Worm (Caenorhabditis elegans) whole organism, early embryonic: ENCODE measurements around the gene B0563.1.

Source experiments
- B0310.2 ChIP-seq: sonication (generic microtip); optimal IDR thresholded peaks from 2 replicates; lab custom pipeline; 2016; ENCODE audit warnings: mild to moderate bottlenecking, missing genetic modification characterization, missing compliant biosample characterization
- F13C5.2 ChIP-seq: sonication (generic microtip); optimal IDR thresholded peaks from 2 replicates; lab custom pipeline; 2017; ENCODE audit warnings: mild to moderate bottlenecking, missing genetic modification characterization, inconsistent platforms, missing compliant biosample characterization
- aly-1 ChIP-seq: sonication (generic microtip); optimal IDR thresholded peaks from 2 replicates; lab custom pipeline; 2016; ENCODE audit warnings: missing genetic modification characterization, missing compliant biosample characterization
- ama-1 ChIP-seq: fragments of 150-350 bp; optimal IDR thresholded peaks from 2 replicates; lab custom pipeline; 2014
- ceh-13 ChIP-seq: fragments of 200-800 bp; sonication (Bioruptor generic); optimal IDR thresholded peaks from 2 replicates; lab custom pipeline; 2018; ENCODE audit warnings: mild to moderate bottlenecking, missing genetic modification characterization, missing compliant biosample characterization
- ceh-36 ChIP-seq: sonication (generic microtip); optimal IDR thresholded peaks from 2 replicates; lab custom pipeline; 2016; ENCODE audit warnings: missing genetic modification characterization, inconsistent platforms, missing compliant biosample characterization
- ets-7 ChIP-seq: sonication (generic microtip); optimal IDR thresholded peaks from 2 replicates; lab custom pipeline; 2016; ENCODE audit warnings: missing genotype, missing genetic modification characterization, missing compliant biosample characterization
- flt-1 ChIP-seq: fragments of 200-800 bp; sonication (Bioruptor generic); IDR thresholded peaks from 2 replicates; pipeline ENCODE4 v1.3.6; 2022; ENCODE audit warnings: missing genetic modification characterization, missing compliant biosample characterization
- hmbx-1 ChIP-seq: sonication (generic microtip); optimal IDR thresholded peaks from 2 replicates; lab custom pipeline; 2016; ENCODE audit warnings: mild to moderate bottlenecking, missing genetic modification characterization, missing compliant biosample characterization
- hmg-4 ChIP-seq: fragments of 200-800 bp; sonication (Bioruptor generic); optimal IDR thresholded peaks from 2 replicates; lab custom pipeline; 2018; ENCODE audit warnings: mild to moderate bottlenecking, missing genetic modification characterization, missing compliant biosample characterization
- hnd-1 ChIP-seq: sonication (generic microtip); optimal IDR thresholded peaks from 2 replicates; lab custom pipeline; 2016; ENCODE audit warnings: missing genetic modification characterization, missing compliant biosample characterization
- pes-1 ChIP-seq: fragments of 200-800 bp; sonication (Bioruptor generic); IDR thresholded peaks from 2 replicates; pipeline ENCODE4 v1.3.6; 2022; ENCODE audit warnings: missing genetic modification reagents, missing genetic modification characterization, missing compliant biosample characterization
- scrt-1 ChIP-seq: fragments of 200-800 bp; sonication (Bioruptor generic); IDR thresholded peaks from 2 replicates; pipeline ENCODE4 v1.3.6; 2022; ENCODE audit warnings: missing genetic modification characterization, missing compliant biosample characterization
- sea-1 ChIP-seq: fragments of 200-800 bp; sonication (Bioruptor generic); conservative IDR thresholded peaks from 2 replicates; pipeline ENCODE4 v1.3.6; 2022; ENCODE audit warnings: missing genetic modification characterization, missing compliant biosample characterization
- tbx-11 ChIP-seq: fragments of 200-800 bp; sonication (Bioruptor generic); IDR thresholded peaks from 2 replicates; pipeline ENCODE4 v1.3.6; 2022; ENCODE audit warnings: missing genetic modification characterization, missing compliant biosample characterization
- tbx-37 ChIP-seq: fragments of 200-800 bp; sonication (Bioruptor generic); conservative IDR thresholded peaks from 2 replicates; pipeline ENCODE4 v1.3.6; 2022; ENCODE audit warnings: missing genetic modification reagents, missing genetic modification characterization, missing compliant biosample characterization
- tra-4 ChIP-seq: sonication (generic microtip); optimal IDR thresholded peaks from 2 replicates; lab custom pipeline; 2017; ENCODE audit warnings: missing genetic modification characterization, missing compliant biosample characterization

B0563.1 gene

DNA sequence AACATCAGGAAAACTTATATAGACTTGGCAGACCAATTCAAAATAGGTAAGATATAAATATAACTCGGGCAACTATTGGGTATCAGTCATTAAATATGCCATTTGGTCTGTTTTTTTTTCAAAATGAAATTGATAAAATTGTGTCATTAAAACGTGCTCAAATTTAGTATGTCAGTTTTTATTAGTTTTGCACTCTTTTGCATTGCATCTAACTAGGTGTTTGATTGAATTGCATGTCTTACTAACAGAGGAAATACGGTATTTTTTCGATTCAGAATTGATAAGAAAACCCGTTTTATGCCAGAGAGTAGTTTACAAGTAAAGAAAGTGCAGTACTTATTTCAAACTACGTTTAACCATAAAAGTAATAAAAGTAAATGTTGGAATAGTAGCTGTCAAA is 15.6 kb upstream of the B0563.1 start:
- TF ChIP-seq F13C5.2 (tag; lab: Kevin White, UChicago) (no peak), tra-4 (tag; lab: Kevin White, UChicago) (no peak), scrt-1 (GFP tag; lab: Robert Waterston, UW) (no peak), pes-1 (no peak), B0310.2 (no peak), sea-1 (GFP tag; lab: Robert Waterston, UW) (no peak), tbx-11 (GFP tag; lab: Robert Waterston, UW) (no peak), ceh-13 (GFP tag; lab: Kevin White, UChicago) (no peak), aly-1 (tag; lab: Kevin White, UChicago) (no peak), flt-1 (GFP tag; lab: Robert Waterston, UW) (no peak), hnd-1 (tag; lab: Kevin White, UChicago) (no peak)

DNA sequence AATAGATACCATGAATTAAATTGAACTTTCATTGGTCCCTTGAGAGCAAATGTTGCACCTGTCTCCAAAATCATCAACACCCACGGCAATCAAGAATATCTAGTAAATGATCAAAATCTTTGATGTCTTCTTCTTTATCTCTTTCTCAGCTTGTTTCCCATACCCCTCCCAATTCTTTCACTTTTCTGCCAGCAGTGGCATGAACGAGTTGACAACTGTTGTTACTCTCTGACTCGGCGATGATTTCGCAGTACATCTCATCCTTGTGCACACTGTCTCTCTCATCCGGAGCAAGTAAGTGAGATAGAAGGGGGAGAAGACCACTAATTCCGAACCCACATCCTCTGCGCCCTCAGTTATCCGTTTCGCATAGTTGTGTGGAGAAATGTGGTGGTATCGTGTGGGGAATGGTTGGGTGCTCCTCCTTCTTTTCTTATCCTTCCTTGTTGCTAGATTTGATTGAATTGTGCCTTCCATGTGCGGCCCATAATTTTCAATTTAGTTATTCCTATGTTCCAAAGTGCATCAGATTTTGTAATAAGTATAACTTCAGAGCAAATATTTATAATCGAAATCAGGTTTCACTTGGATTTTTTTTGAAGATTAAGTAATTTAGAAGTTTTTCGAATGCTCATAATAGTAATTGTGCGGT is 10.0 kb upstream of the B0563.1 start:
- no peak for TF ChIP-seq pes-1
- TF ChIP-seq hnd-1 (tag; lab: Kevin White, UChicago) = no peak
- no peak for TF ChIP-seq ama-1
- no peak for TF ChIP-seq ceh-13 (GFP tag; lab: Kevin White, UChicago)
- TF ChIP-seq scrt-1 (GFP tag; lab: Robert Waterston, UW) = no peak
- TF ChIP-seq tbx-11 (GFP tag; lab: Robert Waterston, UW) = no peak
- no peak for TF ChIP-seq ets-7 (tag; lab: Kevin White, UChicago)
- TF ChIP-seq flt-1 (GFP tag; lab: Robert Waterston, UW) = no peak
- no peak for TF ChIP-seq aly-1 (tag; lab: Kevin White, UChicago)
- no peak for TF ChIP-seq ceh-36 (tag; lab: Kevin White, UChicago)
- TF ChIP-seq hmg-4 (GFP tag; lab: Kevin White, UChicago) = no peak
- no peak for TF ChIP-seq sea-1 (GFP tag; lab: Robert Waterston, UW)
- TF ChIP-seq F13C5.2 (tag; lab: Kevin White, UChicago) = no peak
- no peak for TF ChIP-seq tra-4 (tag; lab: Kevin White, UChicago)
- no peak for TF ChIP-seq tbx-37 (GFP tag; lab: Robert Waterston, UW)
- TF ChIP-seq B0310.2 = no peak
- no peak for TF ChIP-seq hmbx-1

DNA sequence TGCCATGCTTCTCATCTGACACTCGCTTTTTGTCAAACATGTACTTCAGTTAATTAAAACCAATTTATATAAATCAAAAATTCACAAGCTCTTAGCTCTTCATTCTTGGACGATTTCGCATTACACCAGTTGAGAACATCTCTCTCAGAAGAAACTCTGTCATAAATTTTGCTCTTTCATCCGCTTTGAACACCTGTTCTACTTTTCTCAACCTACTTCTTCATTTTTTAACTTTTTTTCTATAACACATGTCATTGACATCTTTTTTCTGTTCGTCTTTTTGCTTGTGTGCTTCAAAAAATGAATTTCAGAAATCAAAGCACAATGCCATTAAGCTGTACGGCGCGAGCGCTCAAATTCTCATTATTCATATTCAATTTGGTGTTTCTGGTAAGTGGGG is 8.5 kb upstream of the B0563.1 start, which contains the start of gene tsp-11:
tsp-11 (plus strand) TSS at position 301 of the 400 bp plus-strand sequence.
- TF ChIP-seq tbx-37 (GFP tag; lab: Robert Waterston, UW) = no peak
- TF ChIP-seq tbx-11 (GFP tag; lab: Robert Waterston, UW) = no peak
- TF ChIP-seq pes-1 = no peak

DNA sequence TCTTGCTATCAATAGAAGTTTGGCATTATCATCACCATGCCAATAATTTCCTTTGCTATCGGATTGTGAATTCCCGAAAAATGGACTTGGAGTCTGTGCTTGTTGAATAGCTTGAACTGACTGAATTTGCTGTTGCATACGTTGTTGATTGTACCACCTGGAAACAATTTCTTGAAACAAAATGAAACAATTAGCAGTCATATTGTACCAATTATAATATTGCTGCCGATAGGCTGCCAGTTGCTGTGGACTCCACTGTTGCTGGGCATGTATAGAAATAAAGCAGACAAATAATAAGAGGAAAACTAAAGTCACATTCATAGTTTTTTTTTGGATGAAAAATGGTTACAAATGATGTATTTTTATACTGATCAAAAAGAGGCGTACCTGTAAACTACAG is 4.4 kb upstream of the B0563.1 start, which contains the start of gene B0563.10:
B0563.10 (minus strand) TSS at position 325 of the 400 bp plus-strand sequence.
- TF ChIP-seq hmbx-1 (no peak), scrt-1 (GFP tag; lab: Robert Waterston, UW) (no peak), ceh-13 (GFP tag; lab: Kevin White, UChicago) (no peak), B0310.2 (no peak), hmg-4 (GFP tag; lab: Kevin White, UChicago) (no peak), ceh-36 (tag; lab: Kevin White, UChicago) (no peak), ets-7 (tag; lab: Kevin White, UChicago) (no peak)

DNA sequence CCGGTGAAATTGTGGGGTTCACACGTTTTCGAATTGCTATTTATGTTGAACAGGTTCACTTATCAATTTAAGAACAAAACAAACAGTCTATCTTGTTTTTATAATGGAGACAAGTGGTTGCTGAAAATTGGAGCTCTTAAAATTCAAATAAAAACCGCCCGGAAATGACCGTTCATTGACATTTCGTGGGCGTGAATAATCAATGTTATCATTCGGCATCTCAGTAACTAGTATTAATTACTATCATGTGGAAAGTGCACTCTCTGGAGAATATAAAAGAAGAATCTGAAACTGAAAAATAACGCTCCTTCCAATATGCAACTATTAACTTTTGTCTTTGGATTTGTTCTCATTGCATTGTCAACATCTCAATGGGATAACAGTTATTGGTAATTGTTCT is 3.1 kb upstream of the B0563.1 start, which contains the start of gene B0563.9:
B0563.9 (plus strand) TSS at position 301 of the 400 bp plus-strand sequence.
- TF ChIP-seq ama-1 = no peak
- no peak for TF ChIP-seq tbx-37 (GFP tag; lab: Robert Waterston, UW)
- TF ChIP-seq tra-4 (tag; lab: Kevin White, UChicago) = no peak
- TF ChIP-seq ceh-36 (tag; lab: Kevin White, UChicago) = no peak
- no peak for TF ChIP-seq ceh-13 (GFP tag; lab: Kevin White, UChicago)
- no peak for TF ChIP-seq hmbx-1
- no peak for TF ChIP-seq aly-1 (tag; lab: Kevin White, UChicago)
- TF ChIP-seq hnd-1 (tag; lab: Kevin White, UChicago) = no peak

DNA sequence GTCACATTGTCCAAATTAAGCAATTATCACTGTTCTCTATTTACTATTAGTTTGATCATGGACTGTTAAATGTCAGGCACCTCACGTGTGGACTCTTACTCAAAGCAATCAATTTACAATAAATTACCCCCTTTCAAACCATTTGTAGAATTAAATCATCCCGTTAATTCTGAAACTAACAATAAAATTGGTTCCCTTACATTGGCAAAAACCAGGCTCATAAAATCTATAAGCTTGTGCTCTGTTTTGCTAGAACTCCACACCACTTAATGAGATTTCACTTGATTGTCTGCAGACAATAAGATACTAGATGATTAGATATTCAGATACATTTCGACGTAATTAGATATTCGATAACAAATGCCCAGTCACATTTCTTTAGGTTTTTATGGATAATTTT is 1.3 kb upstream of the B0563.1 start:
- TF ChIP-seq scrt-1 (GFP tag; lab: Robert Waterston, UW) (no peak), hnd-1 (tag; lab: Kevin White, UChicago) (no peak), aly-1 (tag; lab: Kevin White, UChicago) (no peak), ets-7 (tag; lab: Kevin White, UChicago) (no peak), F13C5.2 (tag; lab: Kevin White, UChicago) (no peak), sea-1 (GFP tag; lab: Robert Waterston, UW) (no peak), flt-1 (GFP tag; lab: Robert Waterston, UW) (no peak), ama-1 (no peak), tbx-11 (GFP tag; lab: Robert Waterston, UW) (no peak), tra-4 (tag; lab: Kevin White, UChicago) (no peak), hmg-4 (GFP tag; lab: Kevin White, UChicago) (no peak)

DNA sequence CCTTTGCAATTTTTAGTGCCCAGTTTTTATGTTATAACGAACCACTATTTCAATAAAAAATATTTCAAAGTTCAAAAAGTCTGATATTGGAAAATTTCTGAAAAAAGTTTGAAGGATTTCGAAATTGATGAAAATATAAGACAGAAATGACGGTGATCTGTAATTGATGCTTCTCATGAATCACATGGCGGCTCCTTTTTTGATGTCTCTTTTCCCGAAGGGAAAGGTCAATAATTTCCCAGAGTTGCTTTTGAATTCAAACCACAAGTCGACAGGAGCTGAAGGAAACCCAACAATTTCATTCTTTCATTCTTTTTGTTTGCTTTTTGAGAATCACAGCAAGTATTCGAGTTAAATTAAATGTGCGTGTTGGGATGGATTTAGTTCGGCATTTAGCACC is 937 bp downstream of the B0563.1 start, which contains the start of gene B0563.18:
B0563.18 (plus strand) TSS at position 301 of the 400 bp plus-strand sequence.
- TF ChIP-seq aly-1 (tag; lab: Kevin White, UChicago) (no peak), hmbx-1 (no peak), scrt-1 (GFP tag; lab: Robert Waterston, UW) (no peak), hmg-4 (GFP tag; lab: Kevin White, UChicago) (no peak), sea-1 (GFP tag; lab: Robert Waterston, UW) (no peak), hnd-1 (tag; lab: Kevin White, UChicago) (no peak), ceh-13 (GFP tag; lab: Kevin White, UChicago) (no peak), ets-7 (tag; lab: Kevin White, UChicago) (no peak)
